Fruit fly (Drosophila melanogaster): ENCODE results near the gene CG9117.

Gene CG9117

DNA sequence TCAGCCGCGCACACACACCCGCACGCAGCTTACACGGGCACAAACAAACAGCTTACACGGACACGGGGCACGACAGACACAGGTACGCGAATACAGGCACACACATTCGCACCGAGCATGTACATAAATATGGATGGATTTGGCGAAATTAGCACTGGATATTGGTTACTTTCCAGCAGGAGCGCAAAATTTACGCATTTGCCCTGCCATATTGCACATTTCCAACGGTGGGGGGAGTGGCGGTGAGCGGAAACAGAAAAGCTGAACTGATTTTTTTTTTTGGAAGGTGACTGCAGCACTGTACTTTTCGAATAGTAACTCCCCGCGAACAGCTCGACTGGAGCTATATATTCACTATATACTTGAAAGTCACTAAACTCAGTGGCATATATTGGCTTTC, 39.3 kb downstream of the CG9117 start:
- TF ChIP-seq CG17801 (GFP tag; optimal IDR thresholded peaks at IDR 0.05; ENCODE audit: partially characterized antibody) = no peak

dm6 chr2L:5997609-5998229, 40.0 kb downstream of the CG9117 start:
- no peak for TF ChIP-seq CG17801 (GFP tag; optimal IDR thresholded peaks at IDR 0.05; ENCODE audit: partially characterized antibody)

DNA sequence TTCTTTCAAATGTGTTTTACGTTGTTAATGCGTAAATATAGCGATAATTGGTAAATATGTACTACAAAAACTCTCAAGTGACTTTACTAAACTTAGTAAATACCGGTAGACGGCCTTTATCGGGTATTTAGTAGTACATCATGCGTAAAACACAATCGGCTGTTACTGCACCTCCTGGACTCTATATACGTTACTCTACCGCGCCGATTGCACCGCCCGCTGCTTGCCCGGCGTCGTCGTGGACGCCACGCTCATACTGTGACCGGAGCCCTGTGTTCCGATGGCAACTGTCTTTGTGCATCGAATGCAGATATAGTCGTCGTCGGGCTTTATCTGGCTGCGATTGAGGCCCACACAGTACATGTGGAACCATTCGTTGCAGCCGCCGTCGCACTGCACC, 47.3 kb downstream of the CG9117 start:
- TF ChIP-seq CG17801 (GFP tag; optimal IDR thresholded peaks at IDR 0.05; ENCODE audit: partially characterized antibody) = no peak

DNA sequence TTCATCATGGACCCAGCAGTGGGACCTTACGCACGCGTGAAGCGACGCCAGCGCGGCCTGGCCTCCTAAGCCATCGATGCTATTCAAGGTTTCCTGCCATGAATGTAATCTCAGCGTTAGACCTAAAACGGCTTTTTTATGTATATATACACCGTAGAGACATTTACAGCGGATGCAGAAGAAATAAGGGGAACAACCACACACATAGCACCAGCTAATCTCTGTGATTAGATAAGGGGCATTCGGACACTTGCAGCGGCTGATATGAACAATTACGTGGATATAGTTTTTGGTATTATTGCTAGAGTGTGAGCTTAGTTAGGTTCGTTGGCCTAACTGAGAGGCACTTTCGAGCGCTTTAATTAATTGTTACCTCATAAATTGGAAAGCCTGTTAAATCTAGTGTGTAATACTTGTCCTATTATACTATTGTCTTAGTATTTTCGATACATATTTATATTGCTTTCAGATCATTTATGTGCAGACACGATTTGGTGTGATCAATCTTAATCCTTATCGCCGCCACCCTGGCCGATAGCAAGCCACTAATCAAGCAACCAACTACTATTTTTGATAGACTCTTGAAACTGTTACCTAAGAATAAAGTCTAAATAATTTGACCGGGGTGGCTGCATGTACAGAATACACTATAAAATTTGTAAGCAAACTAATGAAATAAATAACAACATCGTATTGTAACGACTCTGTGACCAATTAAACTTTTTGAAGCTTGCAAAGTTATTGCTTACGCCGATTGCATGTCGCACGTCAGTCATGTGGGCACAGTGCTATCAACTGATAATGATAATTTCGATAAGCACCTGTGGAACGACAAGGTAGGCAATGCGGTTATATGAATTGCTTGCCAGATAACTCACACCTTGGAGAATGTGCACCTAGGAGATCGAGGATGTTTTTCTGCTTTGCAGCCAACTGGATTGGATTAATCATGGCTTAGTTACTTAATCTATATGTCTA, 49.3 kb downstream of the CG9117 start:
- no peak for TF ChIP-seq CG17801 (GFP tag; optimal IDR thresholded peaks at IDR 0.05; ENCODE audit: partially characterized antibody)

All from ovary, adult (tissue).